Worm (Caenorhabditis elegans) whole organism, late embryonic: Measurements from ENCODE around the gene T11F9.1.
"Not testable (repeated sequence)": the region's sequence is repeated elsewhere in the genome, so short reads cannot be mapped to it uniquely, and the experiment has no call there.

ENCODE experiments used
- K09A11.1 ChIP-seq: sonication (generic microtip); optimal IDR thresholded peaks from 2 replicates; lab custom pipeline; 2017; ENCODE audit warnings: antibody characterized with exemption, mild to moderate bottlenecking, missing genetic modification characterization, missing compliant biosample characterization; ENCODE audit not compliant: insufficient read depth
- ceh-18 ChIP-seq: sonication (generic microtip); optimal IDR thresholded peaks from 2 replicates; lab custom pipeline; 2016; ENCODE audit warnings: missing genetic modification characterization, missing compliant biosample characterization
- ceh-19 ChIP-seq: fragments of 200-800 bp; sonication (Bioruptor generic); optimal IDR thresholded peaks from 2 replicates; lab custom pipeline; 2018; ENCODE audit warnings: mild to moderate bottlenecking, missing genetic modification characterization, missing compliant biosample characterization
- ceh-2 ChIP-seq: sonication (generic microtip); optimal IDR thresholded peaks from 2 replicates; lab custom pipeline; 2016; ENCODE audit warnings: missing genotype, missing genetic modification characterization, missing compliant biosample characterization
- ceh-45 ChIP-seq: fragments of 200-800 bp; sonication (Bioruptor generic); IDR thresholded peaks from 2 replicates; pipeline ENCODE4 v1.3.6; 2022; ENCODE audit warnings: missing genetic modification reagents, missing genetic modification characterization, missing compliant biosample characterization
- ceh-48 ChIP-seq: sonication (generic microtip); optimal IDR thresholded peaks from 2 replicates; lab custom pipeline; 2016; ENCODE audit warnings: missing genetic modification characterization, inconsistent platforms, missing compliant biosample characterization
- ceh-9 ChIP-seq: sonication (generic microtip); optimal IDR thresholded peaks from 2 replicates; lab custom pipeline; 2016; ENCODE audit warnings: mild to moderate bottlenecking, missing genetic modification characterization, inconsistent platforms, missing compliant biosample characterization
- dmd-4 ChIP-seq: sonication (generic microtip); optimal IDR thresholded peaks from 2 replicates; lab custom pipeline; 2016; ENCODE audit warnings: borderline replicate concordance, missing genetic modification characterization, missing compliant biosample characterization
- elt-2 ChIP-seq: sonication (generic microtip); optimal IDR thresholded peaks from 2 replicates; lab custom pipeline; 2016; ENCODE audit warnings: missing genetic modification reagents, missing genetic modification characterization, missing compliant biosample characterization
- ets-4 ChIP-seq: sonication (generic microtip); optimal IDR thresholded peaks from 2 replicates; lab custom pipeline; 2016; ENCODE audit warnings: missing genetic modification characterization, missing compliant biosample characterization
- fax-1 ChIP-seq: sonication (generic microtip); optimal IDR thresholded peaks from 2 replicates; lab custom pipeline; 2016; ENCODE audit warnings: missing genotype, missing genetic modification characterization, missing compliant biosample characterization
- fkh-6 ChIP-seq: sonication (generic microtip); optimal IDR thresholded peaks from 2 replicates; lab custom pipeline; 2016; ENCODE audit warnings: missing genetic modification characterization, missing compliant biosample characterization
- hlh-30 ChIP-seq: sonication (generic microtip); optimal IDR thresholded peaks from 2 replicates; lab custom pipeline; 2017; ENCODE audit warnings: antibody characterized with exemption, missing genetic modification characterization, missing compliant biosample characterization; ENCODE audit not compliant: insufficient read depth
- hlh-8 ChIP-seq: sonication (generic microtip); optimal IDR thresholded peaks from 2 replicates; lab custom pipeline; 2016; ENCODE audit warnings: missing genotype, missing genetic modification characterization, missing compliant biosample characterization
- mec-3 ChIP-seq: sonication (generic microtip); optimal IDR thresholded peaks from 2 replicates; lab custom pipeline; 2016; ENCODE audit warnings: borderline replicate concordance, missing genetic modification characterization, missing compliant biosample characterization
- npax-4 ChIP-seq: sonication (generic microtip); optimal IDR thresholded peaks from 2 replicates; lab custom pipeline; 2016; ENCODE audit warnings: missing genetic modification characterization, missing compliant biosample characterization
- odd-2 ChIP-seq: sonication (generic microtip); optimal IDR thresholded peaks from 2 replicates; lab custom pipeline; 2017; ENCODE audit warnings: antibody characterized with exemption, mild to moderate bottlenecking, missing genetic modification characterization, missing compliant biosample characterization
- pax-1 ChIP-seq: fragments of 150-350 bp; optimal IDR thresholded peaks from 2 replicates; lab custom pipeline; 2014; ENCODE audit warnings: missing biosample characterization, missing genetic modification characterization
- pha-4 ChIP-seq: fragments of 150-350 bp; optimal IDR thresholded peaks from 2 replicates; lab custom pipeline; 2018; ENCODE audit warnings: missing biosample characterization, missing genetic modification reagents, missing genetic modification characterization
- pros-1 ChIP-seq: fragments of 150-350 bp; optimal IDR thresholded peaks from 2 replicates; lab custom pipeline; 2014; ENCODE audit warnings: missing biosample characterization, missing genetic modification reagents, missing genetic modification characterization
- ref-2 ChIP-seq: sonication (generic microtip); optimal IDR thresholded peaks from 2 replicates; lab custom pipeline; 2016; ENCODE audit warnings: missing genetic modification characterization, missing compliant biosample characterization
- tbx-2 ChIP-seq: sonication (generic microtip); optimal IDR thresholded peaks from 2 replicates; lab custom pipeline; 2016; ENCODE audit warnings: missing genetic modification characterization, missing compliant biosample characterization
- tbx-7 ChIP-seq: sonication (generic microtip); optimal IDR thresholded peaks from 2 replicates; lab custom pipeline; 2016; ENCODE audit warnings: missing genotype, missing genetic modification characterization, missing compliant biosample characterization
- unc-42 ChIP-seq: sonication (generic microtip); optimal IDR thresholded peaks from 2 replicates; lab custom pipeline; 2016; ENCODE audit warnings: missing genotype, missing genetic modification characterization, missing compliant biosample characterization
- unc-55 ChIP-seq: sonication (generic microtip); optimal IDR thresholded peaks from 2 replicates; lab custom pipeline; 2017; ENCODE audit warnings: missing biosample characterization, missing genetic modification reagents, missing genetic modification characterization

T11F9.1 gene

DNA sequence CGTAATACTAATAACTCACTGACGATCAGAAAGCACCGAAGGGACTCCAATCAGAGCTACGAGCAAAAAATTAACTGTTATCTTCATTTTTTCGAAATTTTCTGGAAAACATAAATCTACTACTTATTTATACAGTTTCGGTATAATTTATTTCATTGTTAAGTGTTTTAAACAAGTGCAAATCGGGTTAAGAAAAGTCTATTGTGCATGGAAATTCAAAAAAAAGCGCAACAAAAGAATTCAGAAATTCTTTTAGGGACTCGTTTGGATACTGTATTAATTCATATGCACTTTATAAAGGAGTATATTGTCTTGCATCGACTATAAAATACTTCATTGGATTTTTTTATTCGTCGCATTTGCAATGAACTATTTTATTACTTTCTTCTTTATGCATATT, 12.9 kb downstream of the T11F9.1 start, which contains the start of the genes nas-20 and nas-21:
Gene nas-20 (minus strand): TSS at position 101 of the 400 bp plus-strand sequence.
Gene nas-21 (plus strand): TSS at position 356 of the 400 bp plus-strand sequence.
- TF ChIP-seq tbx-7 (tag; lab: Kevin White, UChicago) (no peak), unc-42 (tag; lab: Kevin White, UChicago) (no peak), mec-3 (tag; lab: Kevin White, UChicago) (no peak), ceh-9 (tag; lab: Kevin White, UChicago) (no peak)

DNA sequence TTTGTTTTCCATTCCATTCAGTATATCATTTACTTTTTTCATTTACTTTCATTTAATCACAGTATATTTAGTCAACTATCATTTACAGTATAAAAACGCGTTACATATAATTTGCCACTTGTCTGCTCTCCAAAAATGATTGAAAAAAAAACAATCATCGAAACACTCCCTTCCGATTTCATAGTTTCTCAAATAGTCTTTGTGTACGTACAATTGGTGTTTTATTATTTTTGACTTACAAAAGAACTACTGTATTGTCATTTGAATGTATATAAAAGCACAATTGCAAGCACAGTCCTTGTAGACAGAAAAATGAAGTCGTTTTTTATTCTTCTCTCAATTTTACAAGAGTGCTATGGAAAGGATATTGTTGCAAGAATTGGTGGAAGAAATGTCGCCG, 15.0 kb downstream of the T11F9.1 start, which contains the start of gene nas-22:
Gene nas-22 (plus strand): TSS at position 301 of the 400 bp plus-strand sequence.
- no peak for TF ChIP-seq pros-1 (tag; lab: Kevin White, UChicago)
- no peak for TF ChIP-seq npax-4 (tag; lab: Kevin White, UChicago)
- TF ChIP-seq pax-1 (tag; lab: Kevin White, UChicago) = no peak

DNA sequence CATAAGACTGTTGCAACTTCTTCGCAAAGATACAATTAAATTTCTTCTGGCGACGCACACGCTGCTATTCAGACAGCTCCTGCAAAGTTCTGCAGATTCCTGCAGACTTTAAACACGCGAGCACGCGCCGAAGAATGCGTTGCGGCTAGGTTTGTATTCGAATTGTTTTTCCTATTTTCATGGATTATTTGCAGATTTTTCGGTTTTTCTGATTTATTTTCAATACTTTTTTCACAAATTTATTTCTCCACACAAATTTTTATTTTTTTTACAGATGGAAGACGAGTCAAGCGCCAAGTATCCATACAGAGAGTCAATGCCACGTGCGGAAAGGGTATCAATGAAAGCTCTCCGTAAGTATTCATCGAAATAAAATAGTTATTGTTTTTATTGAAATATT, 16.3 kb downstream of the T11F9.1 start, which contains the start of gene T11F9.7:
Gene T11F9.7 (plus strand): TSS at position 301 of the 400 bp plus-strand sequence.
- TF ChIP-seq mec-3 (tag; lab: Kevin White, UChicago); unc-55 (GFP tag; lab: Kevin White, UChicago); elt-2 (tag; lab: Kevin White, UChicago): not testable (repeated sequence)

DNA sequence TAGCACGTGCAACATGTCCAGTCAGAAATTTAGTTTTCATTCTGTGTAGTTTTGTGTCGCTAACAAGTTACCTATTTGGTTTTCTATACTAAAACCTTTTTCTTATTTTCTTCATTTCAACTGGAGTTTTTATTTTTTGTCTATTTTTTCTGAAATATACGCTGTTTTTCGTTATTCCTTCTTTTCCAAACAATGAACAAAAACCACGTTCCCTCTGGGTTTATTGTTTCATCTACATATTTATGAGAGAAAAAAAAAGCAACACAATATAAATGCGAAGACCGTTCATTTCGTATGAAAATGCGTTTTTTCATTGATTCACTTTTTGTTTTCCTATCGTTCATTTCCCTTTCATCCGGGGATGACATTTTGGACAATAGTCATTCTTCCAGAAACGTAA, 20.1 kb downstream of the T11F9.1 start, which contains the start of gene T11F9.22:
Gene T11F9.22 (plus strand): TSS at position 301 of the 400 bp plus-strand sequence.
- TF ChIP-seq ceh-45 (no peak), K09A11.1 (tag; lab: Kevin White, UChicago) (no peak), pha-4 (tag; lab: Kevin White, UChicago) (no peak), elt-2 (tag; lab: Kevin White, UChicago) (no peak), ceh-48 (tag; lab: Kevin White, UChicago) (no peak)

DNA sequence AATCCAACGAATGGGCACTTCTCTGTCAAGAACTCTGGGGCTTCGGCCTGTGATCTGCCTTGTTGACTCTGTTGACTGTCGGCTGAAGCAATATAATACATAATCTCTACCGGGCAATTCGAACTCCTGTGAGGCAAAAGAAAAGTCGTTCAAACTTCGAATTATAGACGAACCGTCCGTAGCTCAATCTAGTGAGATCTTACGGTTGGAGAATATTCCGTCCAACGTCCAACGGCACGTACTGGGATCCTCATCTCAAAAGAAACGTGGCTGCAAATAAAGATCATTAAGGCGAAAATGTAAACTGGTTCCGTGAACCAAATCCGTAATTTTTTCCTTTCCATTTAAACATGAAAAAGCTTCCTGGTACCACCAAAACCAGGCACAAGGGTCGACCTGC, 21.4 kb downstream of the T11F9.1 start, which contains the start of gene T11F9.14:
Gene T11F9.14 (minus strand): TSS at position 101 of the 400 bp plus-strand sequence.
- not testable (repeated sequence) for TF ChIP-seq tbx-2 (tag; lab: Kevin White, UChicago); ceh-18 (tag; lab: Kevin White, UChicago); hlh-8

DNA sequence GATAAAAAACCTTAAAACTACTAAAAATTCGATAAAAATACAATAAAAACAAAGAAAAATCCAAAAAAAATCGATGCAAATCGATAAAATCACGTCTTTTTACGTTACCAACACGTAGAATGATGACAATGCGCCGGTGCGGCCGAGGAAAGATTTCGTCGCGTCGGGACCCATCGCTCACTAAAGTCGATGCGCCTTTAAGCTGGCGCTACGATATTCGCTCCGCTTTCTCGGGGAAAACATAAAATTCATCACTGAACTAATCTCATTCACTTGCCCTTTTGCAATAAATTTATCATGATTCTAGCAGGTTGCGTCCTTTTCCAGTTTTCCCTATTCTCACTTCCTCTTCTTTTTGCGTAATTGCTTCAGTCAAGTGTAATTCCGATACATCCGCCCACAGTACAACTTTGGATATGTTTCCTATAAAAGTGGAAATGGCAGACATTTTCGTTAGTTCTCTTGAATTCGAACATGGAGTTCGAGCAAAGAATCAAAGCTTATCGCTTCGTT, 24.3 kb downstream of the T11F9.1 start, which contains the start of gene col-157:
Gene col-157 (plus strand): TSS at position 463 of the 513 bp plus-strand sequence.
- TF ChIP-seq hlh-30 (tag; lab: Kevin White, UChicago); odd-2; dmd-4 (tag; lab: Kevin White, UChicago): not testable (repeated sequence)

DNA sequence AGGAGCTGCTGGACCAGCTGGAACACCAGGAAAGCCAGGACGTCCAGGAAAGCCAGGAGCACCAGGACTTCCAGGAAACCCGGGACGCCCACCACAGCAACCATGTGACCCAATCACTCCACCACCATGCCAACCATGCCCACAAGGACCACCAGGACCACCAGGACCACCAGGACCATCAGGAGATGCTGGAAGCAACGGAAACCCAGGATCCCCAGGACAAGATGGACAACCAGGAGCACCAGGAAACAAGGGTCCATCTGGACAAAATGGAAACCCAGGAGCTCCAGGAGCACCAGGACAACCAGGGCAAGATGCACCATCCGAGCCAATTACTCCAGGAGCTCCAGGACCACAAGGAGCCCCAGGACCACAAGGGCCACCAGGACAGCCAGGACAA, 25.0 kb downstream of the T11F9.1 start:
- TF ChIP-seq pax-1 (tag; lab: Kevin White, UChicago) (no peak), ref-2 (no peak), ceh-2 (tag; lab: Kevin White, UChicago) (no peak), mec-3 (tag; lab: Kevin White, UChicago) (no peak), elt-2 (tag; lab: Kevin White, UChicago) (no peak), fax-1 (no peak), ceh-19 (GFP tag; lab: Kevin White, UChicago) (no peak), tbx-2 (tag; lab: Kevin White, UChicago) (no peak), ets-4 (tag; lab: Kevin White, UChicago) (no peak), unc-42 (tag; lab: Kevin White, UChicago) (no peak), tbx-7 (tag; lab: Kevin White, UChicago) (no peak), unc-55 (GFP tag; lab: Kevin White, UChicago) (no peak), fkh-6 (tag; lab: Kevin White, UChicago) (no peak)
